Fruit fly (Drosophila melanogaster) whole organism, adult: ENCODE results near the gene CG18586.

Experiments
- CG11617 ChIP-seq: fragments of 200-800 bp; sonication (Bioruptor generic); optimal IDR thresholded peaks from 2 replicates; lab custom pipeline; 2017; ENCODE audit warnings: mild to moderate bottlenecking, missing biosample characterization, missing genetic modification reagents, missing genetic modification characterization
- CG14711 ChIP-seq: fragments of 200-800 bp; sonication (Bioruptor generic); optimal IDR thresholded peaks from 2 replicates; lab custom pipeline; 2018; ENCODE audit warnings: missing biosample characterization, mild to moderate bottlenecking, missing genetic modification characterization, moderate library complexity
- CG33017 ChIP-seq: fragments of 200-800 bp; sonication (Bioruptor generic); optimal IDR thresholded peaks from 2 replicates; lab custom pipeline; 2018; ENCODE audit warnings: missing biosample characterization, mild to moderate bottlenecking, missing genetic modification characterization, moderate library complexity
- CG7045 ChIP-seq: fragments of 200-800 bp; sonication (Bioruptor generic); optimal IDR thresholded peaks from 2 replicates; lab custom pipeline; 2017; ENCODE audit warnings: missing biosample characterization, mild to moderate bottlenecking, missing genetic modification characterization
- Crg-1 ChIP-seq: fragments of 200-800 bp; sonication (Bioruptor generic); optimal IDR thresholded peaks from 2 replicates; lab custom pipeline; 2016; ENCODE audit warnings: missing biosample characterization, missing genetic modification characterization
- Hr96 ChIP-seq: fragments of 200-800 bp; sonication (Bioruptor generic); optimal IDR thresholded peaks from 2 replicates; lab custom pipeline; 2016; ENCODE audit warnings: missing biosample characterization, missing genetic modification characterization
- Mnt ChIP-seq: fragments of 200-800 bp; sonication (Bioruptor generic); optimal IDR thresholded peaks from 2 replicates; lab custom pipeline; 2016; ENCODE audit warnings: missing biosample characterization, mild to moderate bottlenecking, missing genetic modification characterization
- bab1 ChIP-seq: fragments of 200-800 bp; sonication (Bioruptor generic); optimal IDR thresholded peaks from 3 replicates; lab custom pipeline; 2019; ENCODE audit warnings: missing biosample characterization, mild to moderate bottlenecking, missing genetic modification characterization, moderate library complexity
- cic ChIP-seq: fragments of 200-800 bp; sonication (Bioruptor generic); optimal IDR thresholded peaks from 2 replicates; lab custom pipeline; 2017; ENCODE audit warnings: missing biosample characterization, mild to moderate bottlenecking, missing genetic modification characterization, moderate library complexity
- cnc ChIP-seq, 2 experiments: fragments of >200 bp; optimal IDR thresholded peaks; 2 replicates each; lab custom pipeline; 2017
- kay ChIP-seq: fragments of 200-800 bp; sonication (Bioruptor generic); peaks from one replicate; lab custom pipeline; 2016; ENCODE audit warnings: missing biosample characterization, missing genetic modification characterization, borderline replicate concordance
- ovo ChIP-seq: fragments of 200-800 bp; sonication (Bioruptor generic); optimal IDR thresholded peaks from 2 replicates; lab custom pipeline; 2016; ENCODE audit warnings: missing biosample characterization, missing genetic modification characterization

dm6 chr3L:5869614-5870204 is 3.4 kb upstream of the CG18586 start:
- no peak for TF ChIP-seq cnc (optimal IDR thresholded peaks at IDR 0.05; lab: Kevin White, UChicago)
- no peak for TF ChIP-seq ovo
- peak; percentile 42 for TF ChIP-seq CG14711
- TF ChIP-seq CG7045 (GFP tag; lab: Kevin White, UChicago): peak; percentile 40
- peak; percentile 36 for TF ChIP-seq Crg-1 (GFP tag; lab: Kevin White, UChicago)
- no peak for TF ChIP-seq kay (GFP tag; lab: Kevin White, UChicago)
- no peak for TF ChIP-seq cic (GFP tag; lab: Kevin White, UChicago)
- no peak for TF ChIP-seq CG33017
- no peak for TF ChIP-seq CG11617 (GFP tag; lab: Kevin White, UChicago)
- peak; percentile 70 for TF ChIP-seq Hr96 (GFP tag; lab: Kevin White, UChicago)
- TF ChIP-seq bab1 (GFP tag; lab: Kevin White, UChicago): peak; percentile 83
- TF ChIP-seq Mnt (GFP tag; lab: Kevin White, UChicago): no peak
